Worm (Caenorhabditis elegans) whole organism, mixed stage, embryonic: Measurements from ENCODE around the gene W08A12.3.

Experiments
- ces-1 ChIP-seq: fragments of 150-350 bp; optimal IDR thresholded peaks from 2 replicates; lab custom pipeline; 2014; ENCODE audit warnings: missing biosample characterization, missing genetic modification reagents, missing genetic modification characterization
- drap-1 ChIP-seq: fragments of 200-800 bp; sonication (Bioruptor generic); optimal IDR thresholded peaks from 3 replicates; lab custom pipeline; 2018; ENCODE audit warnings: mild to moderate bottlenecking, missing genetic modification characterization, missing compliant biosample characterization
- lin-13 ChIP-seq: fragments of 150-350 bp; optimal IDR thresholded peaks from 2 replicates; lab custom pipeline; 2014; ENCODE audit warnings: missing biosample characterization, missing genetic modification characterization
- lsy-2 ChIP-seq: fragments of 150-350 bp; optimal IDR thresholded peaks from 2 replicates; lab custom pipeline; 2014; ENCODE audit warnings: missing biosample characterization, missing genetic modification characterization
- mab-5 ChIP-seq: fragments of 150-350 bp; optimal IDR thresholded peaks from 2 replicates; lab custom pipeline; 2014; ENCODE audit warnings: missing biosample characterization, missing genetic modification characterization
- nhr-12 ChIP-seq: fragments of 150-350 bp; optimal IDR thresholded peaks from 2 replicates; lab custom pipeline; 2014; ENCODE audit warnings: missing biosample characterization, missing genetic modification characterization
- nhr-28 ChIP-seq: fragments of 150-350 bp; optimal IDR thresholded peaks from 2 replicates; lab custom pipeline; 2014; ENCODE audit warnings: missing biosample characterization, missing genetic modification characterization
- nhr-76 ChIP-seq: sonication (generic microtip); optimal IDR thresholded peaks from 2 replicates; lab custom pipeline; 2017; ENCODE audit warnings: missing biosample characterization, missing genetic modification characterization
- sem-2 ChIP-seq: fragments of 200-800 bp; sonication (Bioruptor generic); optimal IDR thresholded peaks from 2 replicates; lab custom pipeline; 2018; ENCODE audit warnings: mild to moderate bottlenecking, missing genetic modification characterization, missing compliant biosample characterization
- snpc-4 ChIP-seq: fragments of 150-350 bp; optimal IDR thresholded peaks from 2 replicates; lab custom pipeline; 2014; ENCODE audit warnings: missing biosample characterization, missing genetic modification characterization
- unc-62 ChIP-seq: fragments of 150-350 bp; optimal IDR thresholded peaks from 2 replicates; lab custom pipeline; 2014; ENCODE audit warnings: missing biosample characterization, missing genetic modification reagents, missing genetic modification characterization
- ztf-11 ChIP-seq: fragments of 150-350 bp; optimal IDR thresholded peaks from 2 replicates; lab custom pipeline; 2014; ENCODE audit warnings: missing biosample characterization, missing genetic modification characterization

DNA sequence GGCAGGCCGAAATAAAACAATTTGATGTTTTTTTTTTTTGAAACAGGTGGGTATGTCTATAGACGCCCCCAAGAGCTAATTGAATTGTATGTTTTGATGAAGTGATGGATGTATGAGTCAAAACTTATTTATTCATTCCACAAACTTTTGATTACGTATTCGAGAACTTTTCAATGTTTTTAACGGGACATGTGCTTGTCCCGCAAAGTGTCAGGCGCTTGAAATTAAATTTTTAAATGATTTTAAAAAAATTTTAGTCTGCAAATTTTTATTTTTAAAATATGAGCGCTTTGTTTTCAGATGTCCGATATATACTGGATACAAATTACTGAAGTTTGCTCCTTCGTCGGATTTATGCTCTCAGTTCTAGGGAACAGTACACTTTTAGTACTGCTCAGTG lies 33.2 kb upstream of the W08A12.3 start, which contains the start of gene str-114:
- TF ChIP-seq ztf-11 = no peak
- no peak for TF ChIP-seq unc-62
- no peak for TF ChIP-seq nhr-12 (tag; lab: Kevin White, UChicago)
- TF ChIP-seq lsy-2 (tag; lab: Kevin White, UChicago) = no peak
- TF ChIP-seq mab-5 (tag; lab: Kevin White, UChicago) = no peak
- TF ChIP-seq ces-1 = no peak
- no peak for TF ChIP-seq nhr-28 (tag; lab: Kevin White, UChicago)
- no peak for TF ChIP-seq nhr-76
- TF ChIP-seq drap-1 (GFP tag; lab: Kevin White, UChicago) = no peak
- TF ChIP-seq lin-13 (tag; lab: Kevin White, UChicago) = no peak
- no peak for TF ChIP-seq sem-2 (GFP tag; lab: Kevin White, UChicago)
- TF ChIP-seq snpc-4 (tag; lab: Kevin White, UChicago) = no peak
